Worm (Caenorhabditis elegans): ENCODE results near the gene lipl-2.

lipl-2 gene

ce11 chrV:9835945-9836344 is 44.6 kb downstream of the lipl-2 start, which contains the start of gene sru-38:
Gene sru-38 (minus strand): TSS chrV:9836045.
- TF ChIP-seq fkh-10 (GFP tag; optimal IDR thresholded peaks at IDR 0.05) (no peak), nfya-1 (tag; optimal IDR thresholded peaks at IDR 0.05) (no peak), dve-1 (tag; optimal IDR thresholded peaks at IDR 0.05) (no peak), unc-3 (GFP tag; conservative IDR thresholded peaks at IDR 0.05) (no peak), unc-3 (tag; optimal IDR thresholded peaks at IDR 0.05) (no peak), ceh-9 (tag; optimal IDR thresholded peaks at IDR 0.05) (no peak), T23F11.4 (GFP tag; optimal IDR thresholded peaks at IDR 0.05) (no peak), unc-55 (GFP tag; optimal IDR thresholded peaks at IDR 0.05) (no peak), ceh-30 (tag; optimal IDR thresholded peaks at IDR 0.05) (no peak), ahr-1 (tag; optimal IDR thresholded peaks at IDR 0.05) (no peak), elt-2 (tag; optimal IDR thresholded peaks at IDR 0.05) (no peak), hlh-6 (tag; optimal IDR thresholded peaks at IDR 0.05) (no peak), hlh-15 (tag; optimal IDR thresholded peaks at IDR 0.05) (no peak), ceh-2 (tag; optimal IDR thresholded peaks at IDR 0.05) (no peak), rnt-1 (tag; optimal IDR thresholded peaks at IDR 0.05) (no peak), K02D7.2 (tag; optimal IDR thresholded peaks at IDR 0.05) (no peak), ceh-48 (tag; optimal IDR thresholded peaks at IDR 0.05) (no peak)

ce11 chrV:9837679-9838078 is 46.3 kb downstream of the lipl-2 start, which contains the start of gene srsx-21:
Gene srsx-21 (plus strand): TSS chrV:9837979.
- TF ChIP-seq ceh-34 (tag; optimal IDR thresholded peaks at IDR 0.05) (no peak), ceh-48 (tag; optimal IDR thresholded peaks at IDR 0.05) (no peak), mec-3 (tag; optimal IDR thresholded peaks at IDR 0.05; ENCODE audit: borderline replicate concordance) (no peak), ama-1 (optimal IDR thresholded peaks at IDR 0.05) (no peak), nhr-11 (tag; optimal IDR thresholded peaks at IDR 0.05) (no peak), ahr-1 (tag; optimal IDR thresholded peaks at IDR 0.05) (no peak), eyg-1 (tag; optimal IDR thresholded peaks at IDR 0.05) (no peak), Y22D7AL.16 (tag; optimal IDR thresholded peaks at IDR 0.05) (no peak), fax-1 (tag; optimal IDR thresholded peaks at IDR 0.05) (no peak), elt-4 (tag; optimal IDR thresholded peaks at IDR 0.05) (no peak), pag-3 (tag; optimal IDR thresholded peaks at IDR 0.05; ENCODE audit: borderline replicate concordance) (no peak), T23F11.4 (GFP tag; optimal IDR thresholded peaks at IDR 0.05) (no peak), rnt-1 (tag; optimal IDR thresholded peaks at IDR 0.05) (no peak), ceh-9 (tag; optimal IDR thresholded peaks at IDR 0.05) (no peak), pax-1 (tag; optimal IDR thresholded peaks at IDR 0.05) (no peak), ceh-31 (tag; optimal IDR thresholded peaks at IDR 0.05) (no peak), ceh-22 (tag; optimal IDR thresholded peaks at IDR 0.05) (no peak), ceh-14 (tag; optimal IDR thresholded peaks at IDR 0.05) (no peak)

- TF ChIP-seq elt-4 (tag; optimal IDR thresholded peaks at IDR 0.05) (no peak), dve-1 (tag; optimal IDR thresholded peaks at IDR 0.05) (no peak), fkh-10 (GFP tag; optimal IDR thresholded peaks at IDR 0.05) (no peak)
These were observed 50.0 kb downstream of the lipl-2 start, which contains the start of gene sru-36 for ce11 chrV:9841376-9841775. Gene sru-36 (plus strand): TSS chrV:9841676.
